Fruit fly (Drosophila melanogaster): ENCODE measurements around the gene fz2.

fz2 gene

DNA sequence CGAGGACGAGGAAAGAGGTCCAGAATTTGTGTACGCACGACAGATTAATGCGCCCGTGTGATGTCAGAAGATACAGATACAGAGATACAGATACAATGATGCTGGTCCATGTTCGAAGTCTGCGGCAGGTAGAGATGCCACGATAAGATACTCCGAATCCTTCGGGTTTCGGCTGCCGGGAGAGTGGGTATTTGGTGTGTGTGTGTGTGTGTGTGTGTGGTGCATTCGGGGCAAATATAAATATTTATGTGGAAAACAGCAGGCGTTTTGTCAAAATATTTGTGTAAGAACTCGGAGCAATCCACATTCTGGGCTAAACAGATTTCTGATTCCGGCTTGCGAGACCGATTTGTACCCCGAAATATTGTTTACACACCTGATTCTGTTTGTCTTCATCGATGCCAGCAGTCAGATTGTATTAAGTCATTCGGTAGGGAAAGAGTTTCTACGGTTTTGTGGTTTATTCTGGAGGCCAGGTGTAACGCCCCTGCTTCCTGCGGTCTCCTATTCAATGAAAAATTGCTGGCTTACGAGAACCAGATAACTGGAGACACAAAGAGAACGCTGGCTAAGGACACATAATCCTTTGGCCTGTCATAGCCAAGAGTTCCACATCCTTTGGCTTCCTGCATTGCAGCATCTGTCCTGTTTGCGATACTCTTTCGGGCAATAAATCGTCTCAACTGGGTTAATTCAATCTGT lies 51.0 kb downstream of the fz2 start (continued):
- no peak for TF ChIP-seq CG10209 (GFP tag; optimal IDR thresholded peaks at IDR 0.05)
- TF ChIP-seq twi (tag; optimal IDR thresholded peaks at IDR 0.05) = peak; percentile 80
- TF ChIP-seq corto (GFP tag; optimal IDR thresholded peaks at IDR 0.05) = no peak
- TF ChIP-seq Dip3 (GFP tag; optimal IDR thresholded peaks at IDR 0.05) = no peak
- TF ChIP-seq CG15479 (GFP tag; optimal IDR thresholded peaks at IDR 0.05) = peak; percentile 95
- peak; percentile 26 for TF ChIP-seq Ets65A (GFP tag)
- no peak for TF ChIP-seq peb (GFP tag; IDR thresholded peaks at IDR 0.05)
- TF ChIP-seq pfk (GFP tag; optimal IDR thresholded peaks at IDR 0.05) = no peak
- no peak for TF ChIP-seq usp (GFP tag; optimal IDR thresholded peaks at IDR 0.05)
- TF ChIP-seq CG16863 (GFP tag; optimal IDR thresholded peaks at IDR 0.05) = no peak
- TF ChIP-seq Atf6 (GFP tag; IDR thresholded peaks at IDR 0.05) = no peak
- no peak for TF ChIP-seq schlank (tag; optimal IDR thresholded peaks at IDR 0.05)
- TF ChIP-seq CG1602 (GFP tag; optimal IDR thresholded peaks at IDR 0.05) = no peak
- TF ChIP-seq CG10565 (GFP tag; optimal IDR thresholded peaks at IDR 0.05) = no peak
- 0 out of 2 replicates have a peak, but pooled peaks have one; percentile 1 for TF ChIP-seq HLH3B (GFP tag; IDR thresholded peaks at IDR 0.05)
- 0 out of 3 replicates have a peak, but pooled peaks have one; percentile 26 for TF ChIP-seq CG6791 (GFP tag; IDR thresholded peaks at IDR 0.05; ENCODE audit: partially characterized antibody)
- TF ChIP-seq sens (GFP tag) = peak; percentile 68
- no peak for TF ChIP-seq HLH54F (GFP tag; optimal IDR thresholded peaks at IDR 0.05)
- TF ChIP-seq dpn (GFP tag; optimal IDR thresholded peaks at IDR 0.05) = no peak
- no peak for TF ChIP-seq CG13775 (GFP tag; optimal IDR thresholded peaks at IDR 0.05)
- TF ChIP-seq CG30020 (tag; optimal IDR thresholded peaks at IDR 0.05) = no peak
- TF ChIP-seq CG18262 (tag; optimal IDR thresholded peaks at IDR 0.05) = no peak
- TF ChIP-seq CG3995 (GFP tag; optimal IDR thresholded peaks at IDR 0.05) = no peak
- peak; percentile 62 for TF ChIP-seq cg (GFP tag; optimal IDR thresholded peaks at IDR 0.05)
- no peak for TF ChIP-seq maf-S (GFP tag; optimal IDR thresholded peaks at IDR 0.05)
- no peak for TF ChIP-seq CG8290 (GFP tag; optimal IDR thresholded peaks at IDR 0.05)
- TF ChIP-seq CG8290 (tag; optimal IDR thresholded peaks at IDR 0.05) = peak in 1 of 2 experiments; percentile 6
- TF ChIP-seq CG17568 (GFP tag; optimal IDR thresholded peaks at IDR 0.05) = peak; percentile 39
- TF ChIP-seq CG9609 (GFP tag; optimal IDR thresholded peaks at IDR 0.05) = no peak
- no peak for TF ChIP-seq vnd (GFP tag; IDR thresholded peaks at IDR 0.05; ENCODE audit: partially characterized antibody)
- TF ChIP-seq tll (GFP tag; optimal IDR thresholded peaks at IDR 0.05) = peak in 1 of 2 experiments; percentile 93
- TF ChIP-seq CG31224 (GFP tag; IDR thresholded peaks at IDR 0.05) = no peak
- peak; percentile 73 for TF ChIP-seq ac (GFP tag; optimal IDR thresholded peaks at IDR 0.05)
- no peak for TF ChIP-seq Six4 (GFP tag; optimal IDR thresholded peaks at IDR 0.05)
- TF ChIP-seq ken (GFP tag; IDR thresholded peaks at IDR 0.05) = no peak
- no peak for TF ChIP-seq gro (GFP tag; optimal IDR thresholded peaks at IDR 0.05)
- TF ChIP-seq slbo (GFP tag; IDR thresholded peaks at IDR 0.05) = no peak
- TF ChIP-seq CG13424 (tag; optimal IDR thresholded peaks at IDR 0.05) = no peak
- no peak for TF ChIP-seq nom (GFP tag; optimal IDR thresholded peaks at IDR 0.05)
- TF ChIP-seq CG6813 (GFP tag; optimal IDR thresholded peaks at IDR 0.05) = peak; percentile 43
- no peak for TF ChIP-seq CG6765 (GFP tag; optimal IDR thresholded peaks at IDR 0.05)
- peak; percentile 14 for TF ChIP-seq CG33557 (GFP tag; optimal IDR thresholded peaks at IDR 0.05)
- no peak for TF ChIP-seq NC2β (GFP tag; optimal IDR thresholded peaks at IDR 0.05)
- TF ChIP-seq ab (GFP tag; optimal IDR thresholded peaks at IDR 0.05) = no peak
- no peak for TF ChIP-seq ap (GFP tag; IDR thresholded peaks at IDR 0.05)
- TF ChIP-seq pho (GFP tag; optimal IDR thresholded peaks at IDR 0.05) = no peak
- TF ChIP-seq CG14667 (GFP tag; IDR thresholded peaks at IDR 0.05) = no peak
- TF ChIP-seq zen (tag; optimal IDR thresholded peaks at IDR 0.05) = peak; percentile 77
- TF ChIP-seq CG1603 (tag; optimal IDR thresholded peaks at IDR 0.05) = peak; percentile 30
- no peak for TF ChIP-seq CG15073 (GFP tag; optimal IDR thresholded peaks at IDR 0.05)
